Fruit fly (Drosophila melanogaster): Measurements from ENCODE around the gene CCT6.
A peak's percentile ranks its signal among the peaks of the same experiment; 100 is the strongest.

Gene CCT6

DNA sequence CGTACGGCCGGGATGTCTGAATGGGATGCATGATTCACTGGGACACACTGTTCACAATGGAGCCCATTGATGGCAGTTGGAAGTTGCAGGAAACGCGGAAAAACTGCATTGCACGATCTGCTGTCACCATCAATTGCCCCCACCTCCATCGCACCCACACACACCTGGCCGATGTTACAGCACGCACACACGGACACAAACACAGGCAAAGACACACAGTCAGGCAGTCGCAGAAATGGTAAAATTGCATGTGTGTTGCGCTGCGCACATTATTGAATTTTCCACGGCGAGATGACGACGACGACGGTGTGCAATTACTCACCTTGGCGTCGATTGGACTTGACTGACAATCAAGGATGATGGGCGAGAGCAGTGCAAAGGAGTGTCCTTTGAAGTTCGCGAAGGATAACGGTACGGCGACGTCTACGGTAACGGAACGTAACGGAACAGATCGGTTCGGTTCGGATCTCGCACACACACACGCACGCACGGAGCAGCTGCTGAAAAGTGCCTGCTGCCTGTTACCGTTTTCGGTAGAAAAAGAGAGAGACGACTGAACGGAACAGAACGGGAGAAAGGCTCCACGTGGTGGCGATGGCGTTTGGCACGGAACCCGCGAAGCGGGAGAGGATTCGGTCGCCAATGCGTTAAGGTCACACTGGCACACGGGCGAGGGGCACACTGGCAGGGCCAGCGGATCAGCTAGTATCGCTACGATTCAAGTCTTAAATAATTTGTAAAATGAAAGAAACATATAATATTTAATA lies 36.3 kb upstream of the CCT6 start, which contains the start of the genes CG9281 and CG15601:
Gene CG9281 (minus strand): TSS at position 556 of the 767 bp plus-strand sequence.
Gene CG15601 (plus strand): TSS at position 664 of the 767 bp plus-strand sequence.
- TF ChIP-seq CG6854 (GFP tag; optimal IDR thresholded peaks at IDR 0.05) (peak; percentile 55), Ets21C (GFP tag; optimal IDR thresholded peaks at IDR 0.05) (no peak), CG34406 (GFP tag; optimal IDR thresholded peaks at IDR 0.05) (no peak), vri (GFP tag; optimal IDR thresholded peaks at IDR 0.05) (peak; percentile 63), Blimp-1 (GFP tag; optimal IDR thresholded peaks at IDR 0.05) (no peak), eg (GFP tag; IDR thresholded peaks at IDR 0.05) (peak; percentile 44; the same call in 2 of the 3 replicates), svp (GFP tag) (peak; percentile 52), CG16779 (tag; optimal IDR thresholded peaks at IDR 0.05) (no peak), CG1621 (tag; optimal IDR thresholded peaks at IDR 0.05) (peak; percentile 13), Eip78C (GFP tag) (peak; percentile 54), CG6276 (GFP tag; optimal IDR thresholded peaks at IDR 0.05) (no peak), ss (GFP tag; optimal IDR thresholded peaks at IDR 0.05) (peak; percentile 24 to 60), CG6163 (GFP tag; IDR thresholded peaks at IDR 0.05) (no peak), CG32006 (GFP tag; optimal IDR thresholded peaks at IDR 0.05) (no peak), CG4318 (GFP tag; optimal IDR thresholded peaks at IDR 0.05) (no peak)

DNA sequence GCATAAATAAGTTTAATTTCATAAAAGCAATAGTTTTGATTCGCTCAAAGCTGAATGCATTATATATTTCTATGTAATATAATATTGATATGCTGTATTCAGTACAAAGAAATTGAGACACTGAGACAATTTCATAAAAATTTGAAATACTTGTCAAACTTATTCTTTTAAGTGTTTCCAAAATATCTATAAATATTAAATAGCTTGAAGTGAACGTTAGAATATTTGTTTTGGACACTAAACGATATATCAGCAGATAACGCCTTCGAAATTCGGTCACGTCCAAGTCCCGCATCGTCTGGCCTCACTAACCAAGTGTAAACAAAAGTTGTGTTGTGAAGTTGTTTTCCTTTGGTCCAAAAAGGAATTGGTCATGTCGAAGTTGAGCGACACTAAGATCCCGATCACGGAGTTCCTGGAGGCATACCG lies 35.7 kb upstream of the CCT6 start:
- TF ChIP-seq Eip78C (GFP tag) (peak; percentile 43), Sox15 (GFP tag; optimal IDR thresholded peaks at IDR 0.05) (no peak), CG32006 (GFP tag; optimal IDR thresholded peaks at IDR 0.05) (no peak), pdm3 (GFP tag; optimal IDR thresholded peaks at IDR 0.05) (no peak), OdsH (GFP tag; optimal IDR thresholded peaks at IDR 0.05) (no peak), CG9139 (GFP tag; optimal IDR thresholded peaks at IDR 0.05) (no peak), salr (GFP tag; optimal IDR thresholded peaks at IDR 0.05) (no peak), lz (GFP tag; optimal IDR thresholded peaks at IDR 0.05) (no peak), Hr39 (GFP tag; optimal IDR thresholded peaks at IDR 0.05) (no peak), topi (GFP tag; optimal IDR thresholded peaks at IDR 0.05) (no peak), cyc (GFP tag; optimal IDR thresholded peaks at IDR 0.05) (no peak), Sox102F (GFP tag; optimal IDR thresholded peaks at IDR 0.05) (no peak), svp (GFP tag) (peak; percentile 48), CG1621 (tag; optimal IDR thresholded peaks at IDR 0.05) (no peak), CG34406 (GFP tag; optimal IDR thresholded peaks at IDR 0.05) (no peak), CG15336 (GFP tag; IDR thresholded peaks at IDR 0.05) (no peak), fkh (GFP tag; optimal IDR thresholded peaks at IDR 0.05) (peak; percentile 74), CG31627 (GFP tag; optimal IDR thresholded peaks at IDR 0.05) (no peak)

DNA sequence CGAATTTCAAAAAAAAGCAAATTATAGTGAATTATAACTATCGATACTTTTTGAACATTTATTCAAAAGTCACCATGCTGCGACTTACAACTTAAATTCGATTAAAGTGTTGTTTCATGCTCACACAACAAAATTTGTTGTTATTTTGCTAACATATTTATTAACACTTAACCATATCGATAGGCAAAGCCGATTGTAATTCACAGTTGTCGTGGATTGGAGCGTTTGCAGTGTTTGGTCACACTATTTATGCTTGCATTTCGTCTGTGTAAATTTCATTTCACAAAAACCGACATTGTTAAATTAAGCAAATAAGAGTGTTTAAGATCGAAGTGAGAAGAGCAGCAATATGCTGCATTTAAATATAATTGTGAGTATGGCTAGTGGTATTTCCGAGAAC lies 34.0 kb upstream of the CCT6 start, which contains the start of gene HUWE1:
Gene HUWE1 (plus strand): TSS at position 220 of the 400 bp plus-strand sequence.
- TF ChIP-seq CG4318 (GFP tag; optimal IDR thresholded peaks at IDR 0.05) (no peak), esn (GFP tag; optimal IDR thresholded peaks at IDR 0.05) (peak; percentile 10), CG31627 (GFP tag; optimal IDR thresholded peaks at IDR 0.05) (no peak), Blimp-1 (GFP tag; optimal IDR thresholded peaks at IDR 0.05) (no peak), Lpt (GFP tag; optimal IDR thresholded peaks at IDR 0.05) (no peak), CG7368 (GFP tag; optimal IDR thresholded peaks at IDR 0.05) (no peak), Sox14 (GFP tag; optimal IDR thresholded peaks at IDR 0.05) (peak; percentile 17), CG6854 (GFP tag; optimal IDR thresholded peaks at IDR 0.05) (peak; percentile 47), CG15336 (GFP tag; IDR thresholded peaks at IDR 0.05) (0 out of 2 replicates have a peak, but pooled peaks have one; percentile 14), dsx (GFP tag; optimal IDR thresholded peaks at IDR 0.05; ENCODE audit: poor library complexity, severe bottlenecking) (peak; percentile 25), CG8119 (GFP tag; IDR thresholded peaks at IDR 0.05) (no peak), Hr39 (GFP tag; optimal IDR thresholded peaks at IDR 0.05) (no peak)

DNA sequence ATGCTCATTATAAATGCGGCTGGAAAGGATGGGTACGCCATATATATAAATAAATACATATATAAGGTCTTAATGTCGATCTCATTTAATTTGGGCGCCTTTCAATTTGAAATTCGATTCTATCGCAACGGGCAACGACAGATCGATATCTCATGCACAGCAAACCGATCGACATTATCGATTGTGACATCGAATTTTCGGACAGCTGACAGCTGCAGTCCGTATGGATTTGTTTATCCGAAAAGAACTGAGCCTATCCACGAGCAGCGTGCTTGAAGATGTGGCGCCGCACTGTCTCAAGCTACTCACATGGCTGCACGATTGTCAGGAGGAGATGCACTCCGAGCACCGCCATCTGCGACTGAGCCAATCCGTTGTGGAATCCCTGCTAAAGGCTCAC lies 14.5 kb upstream of the CCT6 start, which contains the start of gene CG8191:
Gene CG8191 (plus strand): TSS at position 211 of the 400 bp plus-strand sequence.
- no peak for TF ChIP-seq CG31627 (GFP tag; optimal IDR thresholded peaks at IDR 0.05)
- no peak for TF ChIP-seq Ets96B (tag; optimal IDR thresholded peaks at IDR 0.05)
- TF ChIP-seq Blimp-1 (GFP tag; optimal IDR thresholded peaks at IDR 0.05) = no peak
- no peak for TF ChIP-seq cyc (GFP tag; optimal IDR thresholded peaks at IDR 0.05)
- TF ChIP-seq CG3032 (tag; optimal IDR thresholded peaks at IDR 0.05) = no peak
- no peak for TF ChIP-seq acj6 (GFP tag; optimal IDR thresholded peaks at IDR 0.05)
- no peak for TF ChIP-seq salr (GFP tag; optimal IDR thresholded peaks at IDR 0.05)
- TF ChIP-seq CG11294 (GFP tag; IDR thresholded peaks at IDR 0.05) = no peak
- TF ChIP-seq CG6854 (GFP tag; optimal IDR thresholded peaks at IDR 0.05) = no peak
- TF ChIP-seq Eip78C (GFP tag) = no peak
- no peak for TF ChIP-seq Met (GFP tag; optimal IDR thresholded peaks at IDR 0.05)
- TF ChIP-seq esn (GFP tag; optimal IDR thresholded peaks at IDR 0.05) = no peak
- no peak for TF ChIP-seq fd59A (GFP tag; optimal IDR thresholded peaks at IDR 0.05)
- no peak for TF ChIP-seq CG4318 (GFP tag; optimal IDR thresholded peaks at IDR 0.05)
- no peak for TF ChIP-seq dsx (GFP tag; optimal IDR thresholded peaks at IDR 0.05; ENCODE audit: poor library complexity, severe bottlenecking)
- no peak for TF ChIP-seq vri (GFP tag; optimal IDR thresholded peaks at IDR 0.05)
- TF ChIP-seq CG6276 (GFP tag; optimal IDR thresholded peaks at IDR 0.05) = no peak
- no peak for TF ChIP-seq Hr4 (GFP tag; optimal IDR thresholded peaks at IDR 0.05)
- TF ChIP-seq CG9139 (GFP tag; optimal IDR thresholded peaks at IDR 0.05) = no peak
